Worm (Caenorhabditis elegans): ENCODE data around the gene C08E8.3.

DNA sequence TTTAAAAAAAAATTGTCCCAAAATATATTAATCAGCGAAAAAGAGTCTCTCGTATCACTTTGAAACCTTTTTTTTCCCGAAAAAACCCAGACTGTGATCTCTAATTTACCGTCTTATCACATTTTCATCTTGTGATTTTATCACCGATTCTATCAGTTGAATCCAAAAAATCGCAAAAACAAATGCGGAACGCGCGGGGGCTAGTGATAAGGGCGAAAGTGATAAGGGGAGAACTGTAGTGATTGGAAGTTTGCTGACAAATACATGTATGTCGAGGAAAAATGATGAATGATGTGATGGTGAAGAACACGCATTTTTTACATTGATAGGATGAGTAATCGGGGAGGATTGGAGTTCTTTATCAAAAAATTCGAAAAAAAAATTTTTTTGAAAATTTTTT, 3.8 kb upstream of the C08E8.3 start:
- no peak for TF ChIP-seq mbf-1 (tag; optimal IDR thresholded peaks at IDR 0.05)
- no peak for TF ChIP-seq nhr-237 (tag; optimal IDR thresholded peaks at IDR 0.05)
- no peak for TF ChIP-seq nhr-11 (tag; optimal IDR thresholded peaks at IDR 0.05)
- no peak for TF ChIP-seq peb-1 (tag; optimal IDR thresholded peaks at IDR 0.05)
- TF ChIP-seq ceh-16 (tag; optimal IDR thresholded peaks at IDR 0.05): no peak

Data from whole organism, L2 larva.